Fruit fly (Drosophila melanogaster): ENCODE measurements around the gene trc.
A peak's percentile ranks its signal among the peaks of the same experiment; 100 is the strongest.

The trc gene

dm6 chr3L:19792717-19793437 is 41.2 kb downstream of the trc start:
- TF ChIP-seq CG17801 (GFP tag; optimal IDR thresholded peaks at IDR 0.05; ENCODE audit: partially characterized antibody) = no peak

- no peak for TF ChIP-seq CG17801 (GFP tag; optimal IDR thresholded peaks at IDR 0.05; ENCODE audit: partially characterized antibody)
Measured at dm6 chr3L:19791688-19792073, 42.4 kb downstream of the trc start.

DNA sequence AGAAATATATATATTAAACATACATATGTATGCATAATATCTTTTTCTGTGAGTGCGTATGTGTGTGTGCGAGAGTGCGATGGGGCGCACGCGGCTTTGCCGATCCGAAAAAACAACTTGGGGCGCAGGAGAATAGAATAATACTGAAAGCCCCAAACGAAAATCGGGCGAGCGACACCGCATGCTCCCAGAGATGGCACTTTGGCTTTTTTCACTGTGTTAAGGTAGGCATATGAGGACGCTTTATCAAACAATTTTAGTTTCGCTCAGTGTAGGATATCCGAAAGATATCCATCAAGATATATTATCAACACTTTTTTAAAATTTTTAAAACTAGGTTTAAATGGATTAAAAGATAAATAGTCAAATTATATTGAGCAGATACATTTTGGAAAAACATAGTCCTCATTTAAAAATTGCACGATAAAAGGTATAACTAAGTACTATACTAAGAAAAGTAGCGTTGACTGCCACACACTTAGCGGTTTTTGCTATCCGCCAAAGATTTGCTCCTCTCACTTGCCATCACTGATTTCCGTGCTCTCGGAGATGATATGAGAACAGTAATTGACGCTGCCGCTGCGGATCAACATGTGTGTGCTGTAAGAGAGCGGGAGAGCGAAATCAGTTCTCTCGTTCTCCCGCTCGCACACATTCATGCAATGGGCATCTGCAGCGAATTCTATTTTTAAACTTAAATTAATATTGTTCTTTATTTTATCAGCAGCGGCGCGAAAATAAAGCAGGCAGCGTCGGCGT is 43.0 kb downstream of the trc start:
- TF ChIP-seq CG17801 (GFP tag; optimal IDR thresholded peaks at IDR 0.05; ENCODE audit: partially characterized antibody) = peak; percentile 44

dm6 chr3L:19790564-19790928 is 43.6 kb downstream of the trc start:
- TF ChIP-seq CG17801 (GFP tag; optimal IDR thresholded peaks at IDR 0.05; ENCODE audit: partially characterized antibody) = no peak

DNA sequence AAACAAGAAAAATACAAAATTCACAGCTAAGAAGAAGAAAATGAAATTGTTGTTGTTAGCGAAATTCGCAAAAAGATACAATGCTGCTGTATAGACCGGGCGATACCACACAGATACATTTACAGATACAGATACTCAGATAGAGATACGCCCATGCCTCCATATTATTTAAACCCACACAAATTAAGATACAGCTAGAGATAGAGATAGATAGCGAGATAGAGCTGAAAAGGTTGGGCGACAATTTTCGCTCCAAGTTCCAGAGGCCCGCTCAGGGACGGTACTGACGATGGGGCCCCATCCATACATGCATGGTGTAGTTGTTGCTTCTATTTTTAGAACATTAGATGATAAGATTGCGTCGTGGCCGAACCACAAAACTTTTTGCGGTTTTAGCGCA is 46.5 kb downstream of the trc start:
- no peak for TF ChIP-seq CG17801 (GFP tag; optimal IDR thresholded peaks at IDR 0.05; ENCODE audit: partially characterized antibody)

All from ovary, adult (tissue).